Worm (Caenorhabditis elegans) whole organism, L3 larva: Measurements from ENCODE around the gene txdc-12.2.
A peak's percentile ranks its signal among the peaks of the same experiment; 100 is the strongest.
"Not testable (repeated sequence)": the region's sequence is repeated elsewhere in the genome, so short reads cannot be mapped to it uniquely, and the experiment has no call there.

ENCODE experiments used
- R02D3.7 ChIP-seq: fragments of 150-350 bp; optimal IDR thresholded peaks from 2 replicates; lab custom pipeline; 2014; ENCODE audit warnings: missing biosample characterization, missing genetic modification characterization
- aly-2 ChIP-seq: fragments of 150-350 bp; optimal IDR thresholded peaks from 2 replicates; lab custom pipeline; 2014; ENCODE audit warnings: missing biosample characterization, missing genetic modification characterization
- ama-1 ChIP-seq: fragments of 150-350 bp; optimal IDR thresholded peaks from 2 replicates; lab custom pipeline; 2018
- ceh-16 ChIP-seq: sonication (generic microtip); optimal IDR thresholded peaks from 2 replicates; lab custom pipeline; 2017; ENCODE audit warnings: missing biosample characterization, missing genetic modification characterization
- ceh-28 ChIP-seq: fragments of 150-350 bp; optimal IDR thresholded peaks from 2 replicates; lab custom pipeline; 2014; ENCODE audit warnings: missing biosample characterization, missing genetic modification reagents, missing genetic modification characterization
- ceh-9 ChIP-seq: sonication (generic microtip); optimal IDR thresholded peaks from 2 replicates; lab custom pipeline; 2018; ENCODE audit warnings: missing biosample characterization, missing genetic modification characterization
- daf-12 ChIP-seq: fragments of 150-350 bp; optimal IDR thresholded peaks from 2 replicates; lab custom pipeline; 2014; ENCODE audit warnings: missing biosample characterization, missing genetic modification reagents, missing genetic modification characterization
- egl-5 ChIP-seq: fragments of 150-350 bp; optimal IDR thresholded peaks from 2 replicates; lab custom pipeline; 2017; ENCODE audit warnings: missing biosample characterization, missing genetic modification reagents, missing genetic modification characterization, inconsistent platforms
- elt-1 ChIP-seq: fragments of 150-350 bp; optimal IDR thresholded peaks from 2 replicates; lab custom pipeline; 2014; ENCODE audit warnings: missing biosample characterization, missing genetic modification characterization
- elt-2 ChIP-seq: sonication (generic microtip); optimal IDR thresholded peaks from 2 replicates; lab custom pipeline; 2016; ENCODE audit warnings: missing genetic modification reagents, mild to moderate bottlenecking, missing genetic modification characterization, missing compliant biosample characterization
- elt-3 ChIP-seq, 3 experiments: fragments of 150-350 bp in 1 of 3; sonication (generic microtip) in 2 of 3; optimal IDR thresholded peaks; 2 replicates in 2 of 3; 4 replicates in 1 of 3; lab custom pipeline; 2014 to 2017; ENCODE audit warnings: missing biosample characterization in 3 of 3, missing genetic modification characterization in 3 of 3
- eor-1 ChIP-seq, 2 experiments: fragments of 150-350 bp; optimal IDR thresholded peaks; 2 replicates each; lab custom pipeline; 2014 to 2018; ENCODE audit warnings: missing biosample characterization in 2 of 2, missing genetic modification characterization in 2 of 2
- fkh-10 ChIP-seq: sonication (generic microtip); optimal IDR thresholded peaks from 2 replicates; lab custom pipeline; 2017; ENCODE audit warnings: missing biosample characterization, missing genetic modification reagents, missing genetic modification characterization
- jun-1 ChIP-seq: fragments of 150-350 bp; optimal IDR thresholded peaks from 2 replicates; lab custom pipeline; 2014; ENCODE audit warnings: missing biosample characterization, missing genetic modification reagents, missing genetic modification characterization
- lin-39 ChIP-seq: fragments of 150-350 bp; optimal IDR thresholded peaks from 2 replicates; lab custom pipeline; 2018; ENCODE audit warnings: missing biosample characterization, missing genetic modification reagents, missing genetic modification characterization
- mdl-1 ChIP-seq: fragments of 150-350 bp; optimal IDR thresholded peaks from 2 replicates; lab custom pipeline; 2014; ENCODE audit warnings: missing biosample characterization, missing genetic modification characterization
- mml-1 ChIP-seq: fragments of 150-350 bp; sonication (generic microtip); optimal IDR thresholded peaks from 3 replicates; lab custom pipeline; 2014; ENCODE audit warnings: missing biosample characterization, missing genetic modification characterization
- nhr-11 ChIP-seq: fragments of 150-350 bp; optimal IDR thresholded peaks from 2 replicates; lab custom pipeline; 2014; ENCODE audit warnings: missing biosample characterization, missing genetic modification characterization
- nhr-12 ChIP-seq: fragments of 150-350 bp; optimal IDR thresholded peaks from 2 replicates; lab custom pipeline; 2014; ENCODE audit warnings: missing biosample characterization, missing genetic modification characterization
- nhr-23 ChIP-seq: fragments of 150-350 bp; optimal IDR thresholded peaks from 2 replicates; lab custom pipeline; 2014; ENCODE audit warnings: missing biosample characterization, missing genetic modification reagents, missing genetic modification characterization
- nhr-25 ChIP-seq: sonication (generic microtip); optimal IDR thresholded peaks from 2 replicates; lab custom pipeline; 2017; ENCODE audit warnings: missing biosample characterization, missing genetic modification characterization
- nhr-43 ChIP-seq: sonication (generic microtip); optimal IDR thresholded peaks from 2 replicates; lab custom pipeline; 2016; ENCODE audit warnings: mild to moderate bottlenecking, missing genetic modification characterization, missing compliant biosample characterization; ENCODE audit not compliant: poor library complexity, severe bottlenecking
- nhr-67 ChIP-seq: fragments of 150-350 bp; optimal IDR thresholded peaks from 2 replicates; lab custom pipeline; 2014; ENCODE audit warnings: missing biosample characterization, missing genetic modification characterization
- nhr-76 ChIP-seq: fragments of 150-350 bp; sonication (generic microtip); optimal IDR thresholded peaks from 5 replicates; lab custom pipeline; 2014; ENCODE audit warnings: missing biosample characterization, missing genetic modification characterization
- pha-4 ChIP-seq: fragments of 150-350 bp; optimal IDR thresholded peaks from 2 replicates; lab custom pipeline; 2014; ENCODE audit warnings: missing biosample characterization, missing genetic modification reagents, missing genetic modification characterization
- pqm-1 ChIP-seq: fragments of 150-350 bp; optimal IDR thresholded peaks from 2 replicates; lab custom pipeline; 2017; ENCODE audit warnings: missing biosample characterization, missing genetic modification characterization, inconsistent platforms
- skn-1 ChIP-seq: fragments of 150-350 bp; optimal IDR thresholded peaks from 2 replicates; lab custom pipeline; 2014; ENCODE audit warnings: missing biosample characterization, missing genetic modification characterization
- snpc-4 ChIP-seq: fragments of 150-350 bp; optimal IDR thresholded peaks from 2 replicates; lab custom pipeline; 2014; ENCODE audit warnings: missing biosample characterization, missing genetic modification characterization
- unc-39 ChIP-seq: sonication (generic microtip); optimal IDR thresholded peaks from 4 replicates; lab custom pipeline; 2017; ENCODE audit warnings: missing biosample characterization, missing genetic modification characterization
- unc-62 ChIP-seq: fragments of 150-350 bp; sonication (generic microtip); optimal IDR thresholded peaks from 4 replicates; lab custom pipeline; 2014; ENCODE audit warnings: missing biosample characterization, missing genetic modification reagents, missing genetic modification characterization
- ztf-4 ChIP-seq: fragments of 150-350 bp; optimal IDR thresholded peaks from 2 replicates; lab custom pipeline; 2014; ENCODE audit warnings: missing biosample characterization, missing genetic modification characterization

Gene txdc-12.2

DNA sequence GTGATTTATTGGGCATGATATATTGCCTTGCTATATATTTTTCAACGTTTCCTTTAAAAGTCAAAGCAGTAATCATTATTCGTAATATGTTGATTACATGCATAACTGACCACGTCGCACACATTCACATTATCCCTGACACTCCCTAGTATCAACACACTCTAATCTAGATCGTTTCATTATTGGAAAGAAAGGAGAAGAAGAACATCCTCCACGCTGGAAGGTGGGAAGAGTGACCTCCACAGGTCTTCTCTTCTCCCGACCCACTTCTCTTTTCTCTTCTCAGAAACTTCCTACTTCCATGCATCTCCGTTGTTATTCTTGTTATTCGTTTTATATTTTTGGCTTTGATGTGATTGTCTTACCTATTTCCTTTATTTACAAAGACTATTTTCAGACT, at the start of gene txdc-12.2:
Gene txdc-12.2 (plus strand): TSS at position 396 of the 400 bp plus-strand sequence.
- TF ChIP-seq R02D3.7 (tag; lab: Kevin White, UChicago) (no peak), nhr-76 (tag; lab: Kevin White, UChicago) (no peak), eor-1 (tag; optimal IDR thresholded peaks at IDR 0.05; lab: Kevin White, UChicago) (no peak), nhr-23 (tag; lab: Kevin White, UChicago) (peak; percentile 87), ztf-4 (tag; lab: Kevin White, UChicago) (no peak), egl-5 (tag; lab: Kevin White, UChicago) (peak; percentile 20), nhr-25 (tag; lab: Kevin White, UChicago) (peak; percentile 59), nhr-12 (tag; lab: Kevin White, UChicago) (no peak)

DNA sequence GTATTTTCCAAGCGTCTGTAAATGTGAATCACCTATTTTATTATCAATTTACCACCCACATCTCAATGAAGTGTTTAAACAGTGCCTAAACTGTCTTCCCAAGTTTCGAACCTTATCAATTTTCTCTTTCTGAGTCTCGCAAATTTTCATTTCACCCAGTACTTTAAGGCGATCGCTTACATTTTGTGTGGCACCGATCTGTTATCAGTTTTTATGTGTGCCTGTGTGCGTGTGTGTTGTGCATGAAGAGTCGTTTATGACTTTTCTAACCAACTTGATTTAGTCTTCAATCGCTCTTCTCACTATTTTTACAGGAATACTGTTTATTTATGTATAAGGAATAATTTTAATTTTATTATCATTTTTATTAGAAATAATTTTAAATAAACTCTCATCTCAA, 48.8 kb upstream of the txdc-12.2 start:
- TF ChIP-seq pqm-1 (tag; lab: Kevin White, UChicago) (peak; percentile 8), elt-2 (tag; lab: Kevin White, UChicago) (peak; percentile 72)

DNA sequence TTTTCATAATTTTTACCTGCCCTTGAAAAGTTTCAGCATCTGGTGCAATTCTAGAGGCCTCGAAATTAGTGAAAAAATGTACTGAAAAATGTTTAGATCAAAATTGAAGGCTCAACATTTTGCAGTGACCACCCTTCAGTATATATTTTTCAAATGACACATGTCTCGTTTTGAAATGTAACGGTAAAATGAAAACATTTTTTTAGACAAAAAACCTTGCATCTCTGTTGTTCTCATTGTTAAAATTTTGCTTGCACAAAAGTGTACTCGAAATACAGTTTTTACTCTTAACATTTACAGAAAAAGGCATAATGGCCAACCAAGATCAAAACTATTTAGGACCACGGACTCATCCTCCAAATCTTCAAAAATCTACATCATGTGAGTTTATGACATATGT, 47.9 kb upstream of the txdc-12.2 start, which contains the start of gene Y102A11A.2:
Gene Y102A11A.2 (plus strand): TSS at position 301 of the 400 bp plus-strand sequence.
- not testable (repeated sequence) for TF ChIP-seq ceh-16 (tag; lab: Kevin White, UChicago); nhr-43 (tag; lab: Kevin White, UChicago); ceh-28

DNA sequence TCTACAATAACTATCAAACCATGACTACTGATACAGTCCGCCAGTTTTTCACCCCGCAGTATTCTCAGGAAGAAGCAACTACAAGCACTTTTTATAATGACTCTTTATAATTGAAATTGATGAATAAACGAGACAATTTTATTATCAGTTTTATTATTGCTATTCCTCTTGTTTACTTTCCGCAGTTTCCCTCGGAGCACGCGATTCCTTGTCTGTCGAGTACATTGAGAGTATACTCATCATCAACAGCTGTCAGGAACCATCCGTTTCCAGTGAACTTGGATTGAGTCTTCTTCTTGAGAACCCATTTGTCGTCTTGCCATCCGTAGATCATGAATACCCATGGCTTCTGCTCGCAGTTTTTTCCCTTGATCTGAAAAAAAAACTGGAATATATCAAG, 43.4 kb upstream of the txdc-12.2 start:
- TF ChIP-seq nhr-11 (tag; lab: Kevin White, UChicago), result no peak
- peak; percentile 42 for TF ChIP-seq pqm-1 (tag; lab: Kevin White, UChicago)
- no peak for TF ChIP-seq jun-1 (tag; lab: Kevin White, UChicago)
- TF ChIP-seq egl-5 (tag; lab: Kevin White, UChicago), result no peak
- peak; percentile 51 for TF ChIP-seq pha-4 (tag; lab: Kevin White, UChicago)
- TF ChIP-seq unc-39 (tag; lab: Kevin White, UChicago), result no peak
- no peak for TF ChIP-seq aly-2 (tag; lab: Kevin White, UChicago)
- TF ChIP-seq fkh-10 (GFP tag; lab: Kevin White, UChicago), result no peak
- TF ChIP-seq elt-2 (tag; lab: Kevin White, UChicago), result peak; percentile 29

DNA sequence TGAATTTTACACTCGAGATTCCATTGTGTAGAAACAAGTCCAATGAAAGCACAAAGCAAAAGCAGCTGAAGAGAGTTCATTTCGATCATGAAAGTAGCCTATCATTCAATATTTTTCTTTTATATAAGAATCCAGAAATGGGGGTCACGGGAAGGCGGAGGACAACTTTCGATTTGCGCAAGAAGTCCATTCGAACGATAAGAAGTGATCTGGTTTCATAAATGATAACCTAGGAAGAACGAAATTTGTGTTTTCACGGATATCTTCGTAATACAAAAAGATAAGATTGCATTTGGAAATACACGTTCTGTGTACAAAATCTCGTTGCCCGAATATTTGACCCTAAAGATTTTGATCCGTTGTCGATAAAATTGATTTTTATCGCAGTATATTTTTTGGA, 42.8 kb upstream of the txdc-12.2 start, which contains the start of gene Y102A11A.5:
Gene Y102A11A.5 (minus strand): TSS at position 175 of the 400 bp plus-strand sequence.
- peak; percentile 46 for TF ChIP-seq nhr-23 (tag; lab: Kevin White, UChicago)
- no peak for TF ChIP-seq unc-62
- peak; percentile 36 for TF ChIP-seq nhr-43 (tag; lab: Kevin White, UChicago)
- TF ChIP-seq aly-2 (tag; lab: Kevin White, UChicago), result no peak
- peak in 1 of 3 experiments; percentile 55 for TF ChIP-seq elt-3 (tag; optimal IDR thresholded peaks at IDR 0.05; lab: Kevin White, UChicago)

DNA sequence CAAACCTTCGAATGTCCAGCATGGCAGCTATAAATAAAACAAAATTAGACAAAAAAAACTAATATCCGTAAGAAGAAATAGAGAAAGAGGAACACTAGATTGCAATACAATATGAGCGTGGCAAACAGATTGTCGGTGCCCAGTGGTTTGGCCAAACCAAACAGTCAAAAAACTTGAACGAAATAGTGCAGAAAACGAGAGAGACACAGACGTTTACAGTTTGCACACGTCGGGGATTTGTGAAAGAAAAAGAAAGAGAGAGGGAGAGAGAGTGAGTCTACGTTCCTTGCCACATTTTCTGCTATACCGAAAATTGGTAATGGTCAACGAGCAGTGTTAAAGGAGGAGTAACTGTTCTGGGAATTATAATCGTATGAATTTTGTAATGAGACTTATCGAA, 39.1 kb upstream of the txdc-12.2 start, which contains the start of gene ergi-1:
Gene ergi-1 (minus strand): TSS at position 101 of the 400 bp plus-strand sequence.
- TF ChIP-seq pha-4 (tag; lab: Kevin White, UChicago), result peak; percentile 69
- no peak for TF ChIP-seq elt-1 (tag; lab: Kevin White, UChicago)
- no peak for TF ChIP-seq mdl-1

DNA sequence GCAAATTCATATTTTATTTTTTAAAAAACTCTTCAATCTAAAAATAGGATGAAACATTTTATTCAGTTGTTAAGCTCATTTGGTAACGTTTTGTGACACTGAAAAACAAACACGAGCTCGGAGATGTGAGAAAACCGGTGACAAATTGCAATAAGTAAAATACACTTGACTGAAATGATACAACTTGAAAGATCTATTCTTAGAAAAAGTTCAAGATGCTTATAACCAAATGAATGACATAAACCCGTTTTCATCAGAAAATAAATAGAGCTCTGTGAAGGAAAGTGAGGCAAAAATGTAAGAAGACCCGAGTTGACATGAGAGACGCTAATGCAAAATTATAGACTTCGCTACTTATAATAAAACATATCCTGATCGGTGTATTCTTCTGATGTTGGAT, 34.9 kb upstream of the txdc-12.2 start, which contains the start of gene smex-2:
Gene smex-2 (minus strand): TSS at position 101 of the 400 bp plus-strand sequence.
- no peak for TF ChIP-seq nhr-12 (tag; lab: Kevin White, UChicago)
- TF ChIP-seq nhr-23 (tag; lab: Kevin White, UChicago), result no peak
- TF ChIP-seq eor-1 (tag; optimal IDR thresholded peaks at IDR 0.05; lab: Kevin White, UChicago), result no peak
- TF ChIP-seq skn-1 (tag; lab: Kevin White, UChicago), result no peak
- no peak for TF ChIP-seq nhr-67 (tag; lab: Kevin White, UChicago)
- TF ChIP-seq elt-3 (tag; optimal IDR thresholded peaks at IDR 0.05; lab: Kevin White, UChicago), result no peak
- no peak for TF ChIP-seq ama-1
- TF ChIP-seq ceh-28, result no peak
- TF ChIP-seq ceh-9 (tag; lab: Kevin White, UChicago), result no peak
- TF ChIP-seq snpc-4 (tag; lab: Kevin White, UChicago), result no peak
- TF ChIP-seq daf-12, result no peak
- TF ChIP-seq jun-1 (tag; lab: Kevin White, UChicago), result no peak
- no peak for TF ChIP-seq lin-39 (tag; lab: Kevin White, UChicago)
- TF ChIP-seq mml-1, result no peak
- no peak for TF ChIP-seq nhr-76 (tag; lab: Kevin White, UChicago)
- TF ChIP-seq fkh-10 (GFP tag; lab: Kevin White, UChicago), result no peak
- TF ChIP-seq, all 47 proteins: peak for 0
